Worm (Caenorhabditis elegans): ENCODE data around the gene F41E6.7.

- no peak for TF ChIP-seq hsf-1 (GFP tag; IDR thresholded peaks at IDR 0.05)
- no peak for TF ChIP-seq ccch-3 (GFP tag; optimal IDR thresholded peaks at IDR 0.05)
- no peak for TF ChIP-seq lin-40 (tag; optimal IDR thresholded peaks at IDR 0.05)
- no peak for TF ChIP-seq snpc-4 (GFP tag; optimal IDR thresholded peaks at IDR 0.05)
- TF ChIP-seq snpc-4 (tag; optimal IDR thresholded peaks at IDR 0.05), result no peak
- no peak for TF ChIP-seq egrh-3 (GFP tag; IDR thresholded peaks at IDR 0.05)
- TF ChIP-seq egl-18 (GFP tag; IDR thresholded peaks at IDR 0.05), result no peak
- no peak for TF ChIP-seq fkh-3 (tag; optimal IDR thresholded peaks at IDR 0.05)
Observed at ce11 chrV:8601420-8601819, 2.3 kb upstream of the F41E6.7 start, which contains the start of gene F41E6.8.
